Fruit fly (Drosophila melanogaster): ENCODE results near the gene Ugt304A1.

DNA sequence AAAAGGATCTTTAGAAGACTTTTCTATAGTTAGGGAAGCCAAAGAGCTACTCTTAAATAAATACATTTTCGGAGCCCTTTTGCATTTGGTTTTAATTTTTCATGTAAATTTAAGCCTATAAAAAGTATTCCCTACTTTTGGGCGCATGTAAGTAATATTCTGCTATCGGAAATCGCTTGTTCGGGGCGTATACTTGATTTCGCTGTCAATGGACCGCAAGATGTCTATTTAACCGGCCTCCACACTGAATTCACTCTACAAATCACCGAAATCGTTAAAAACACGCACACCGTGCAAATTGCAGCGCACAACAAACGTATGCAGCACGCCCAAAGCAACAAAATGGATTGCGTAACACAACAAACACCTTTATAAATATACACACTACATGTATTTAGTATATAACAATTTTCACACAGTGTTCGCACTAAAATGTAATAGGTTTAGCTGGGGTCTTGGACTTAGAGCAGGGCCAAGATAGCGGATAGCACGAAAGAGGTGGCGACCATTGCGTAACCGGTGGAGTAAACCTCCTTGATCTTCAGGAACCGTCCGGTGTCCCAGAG lies 33.6 kb upstream of the Ugt304A1 start:
- TF ChIP-seq CG9948 (tag; optimal IDR thresholded peaks at IDR 0.05) (no peak), D1 (tag; optimal IDR thresholded peaks at IDR 0.05) (no peak), rn (GFP tag; IDR thresholded peaks at IDR 0.05) (no peak), CG15710 (tag; optimal IDR thresholded peaks at IDR 0.05) (no peak), Ets98B (GFP tag; IDR thresholded peaks at IDR 0.05) (no peak), Pif1A (GFP tag; optimal IDR thresholded peaks at IDR 0.05) (no peak), CG32121 (GFP tag; IDR thresholded peaks at IDR 0.05) (no peak)

All from whole organism, pupa.